Worm (Caenorhabditis elegans) whole organism, midembryonic: ENCODE results near the gene rpc-11.

Source experiments
- T22C8.4 ChIP-seq: fragments of 200-800 bp; sonication (Bioruptor generic); IDR thresholded peaks from 2 replicates; pipeline ENCODE4 v1.3.6; 2022; ENCODE audit warnings: missing genetic modification characterization, missing compliant biosample characterization
- cog-1 ChIP-seq: sonication (generic microtip); optimal IDR thresholded peaks from 2 replicates; lab custom pipeline; 2016; ENCODE audit warnings: missing genetic modification characterization, missing compliant biosample characterization
- flt-1 ChIP-seq: fragments of 200-800 bp; sonication (Bioruptor generic); IDR thresholded peaks from 2 replicates; pipeline ENCODE4 v1.3.6; 2022; ENCODE audit warnings: missing genetic modification characterization, missing compliant biosample characterization
- klf-2 ChIP-seq: fragments of 200-800 bp; sonication (Bioruptor generic); conservative IDR thresholded peaks from 2 replicates; pipeline ENCODE4 v1.3.6; 2022; ENCODE audit warnings: missing genetic modification reagents, missing genetic modification characterization, missing compliant biosample characterization
- med-1 ChIP-seq: sonication (generic microtip); optimal IDR thresholded peaks from 2 replicates; lab custom pipeline; 2017; ENCODE audit warnings: missing genetic modification characterization, mild to moderate bottlenecking, missing compliant biosample characterization, antibody characterized with exemption, missing genetic modification reagents; ENCODE audit not compliant: insufficient read depth
- ref-1 ChIP-seq: fragments of 200-800 bp; sonication (Bioruptor generic); conservative IDR thresholded peaks from 2 replicates; pipeline ENCODE4 v1.3.6; 2022; ENCODE audit warnings: missing genetic modification reagents, missing genetic modification characterization, missing compliant biosample characterization
- tab-1 ChIP-seq: fragments of 200-800 bp; sonication (Bioruptor generic); IDR thresholded peaks from 2 replicates; pipeline ENCODE4 v1.3.6; 2022; ENCODE audit warnings: missing genetic modification characterization, missing compliant biosample characterization
- ztf-23 ChIP-seq: fragments of 200-800 bp; sonication (Bioruptor generic); IDR thresholded peaks from 2 replicates; pipeline ENCODE4 v1.3.6; 2022; ENCODE audit warnings: missing genetic modification reagents, missing genetic modification characterization, missing compliant biosample characterization
- ztf-29 ChIP-seq: fragments of 200-800 bp; sonication (Bioruptor generic); IDR thresholded peaks from 2 replicates; pipeline ENCODE4 v1.3.6; 2022; ENCODE audit warnings: missing genetic modification reagents, missing genetic modification characterization, missing compliant biosample characterization

The rpc-11 gene

ce11 chrIV:1409941-1410340, at the start of gene rpc-11:
Gene rpc-11 (minus strand): TSS chrIV:1410041.
- no peak for TF ChIP-seq T22C8.4
- TF ChIP-seq klf-2 (GFP tag; lab: Robert Waterston, UW): no peak

- TF ChIP-seq klf-2 (GFP tag; lab: Robert Waterston, UW) (no peak), ztf-29 (no peak), flt-1 (GFP tag; lab: Robert Waterston, UW) (no peak), ztf-23 (GFP tag; lab: Robert Waterston, UW) (no peak)
These were observed 49.6 kb upstream of the rpc-11 start for ce11 chrIV:1459419-1459818.

ce11 chrIV:1458192-1458591, 48.4 kb upstream of the rpc-11 start:
- TF ChIP-seq ztf-29 (no peak), med-1 (GFP tag; lab: Kevin White, UChicago) (no peak), klf-2 (GFP tag; lab: Robert Waterston, UW) (no peak), ztf-23 (GFP tag; lab: Robert Waterston, UW) (no peak), tab-1 (GFP tag; lab: Robert Waterston, UW) (no peak), flt-1 (GFP tag; lab: Robert Waterston, UW) (no peak), T22C8.4 (no peak), cog-1 (no peak), ref-1 (no peak)

ce11 chrIV:1456775-1457174, 46.9 kb upstream of the rpc-11 start, which contains the start of gene nadk-1:
Gene nadk-1 (plus strand): TSS chrIV:1457075.
- TF ChIP-seq ztf-29: no peak

ce11 chrIV:1455006-1455405, 45.2 kb upstream of the rpc-11 start:
- no peak for TF ChIP-seq T22C8.4
- TF ChIP-seq med-1 (GFP tag; lab: Kevin White, UChicago): no peak
- no peak for TF ChIP-seq flt-1 (GFP tag; lab: Robert Waterston, UW)
- no peak for TF ChIP-seq ztf-29
- no peak for TF ChIP-seq tab-1 (GFP tag; lab: Robert Waterston, UW)
- no peak for TF ChIP-seq klf-2 (GFP tag; lab: Robert Waterston, UW)
- TF ChIP-seq ref-1: no peak
- TF ChIP-seq cog-1: no peak
- TF ChIP-seq ztf-23 (GFP tag; lab: Robert Waterston, UW): no peak

ce11 chrIV:1454194-1454593, 44.4 kb upstream of the rpc-11 start:
- no peak for TF ChIP-seq ztf-23 (GFP tag; lab: Robert Waterston, UW)
- no peak for TF ChIP-seq tab-1 (GFP tag; lab: Robert Waterston, UW)
- TF ChIP-seq flt-1 (GFP tag; lab: Robert Waterston, UW): no peak
- no peak for TF ChIP-seq med-1 (GFP tag; lab: Kevin White, UChicago)
- TF ChIP-seq klf-2 (GFP tag; lab: Robert Waterston, UW): no peak
- no peak for TF ChIP-seq cog-1
- no peak for TF ChIP-seq T22C8.4
- no peak for TF ChIP-seq ref-1

ce11 chrIV:1453451-1453850, 43.6 kb upstream of the rpc-11 start:
- TF ChIP-seq ztf-29: no peak
- no peak for TF ChIP-seq cog-1
- no peak for TF ChIP-seq flt-1 (GFP tag; lab: Robert Waterston, UW)
- TF ChIP-seq klf-2 (GFP tag; lab: Robert Waterston, UW): no peak
- no peak for TF ChIP-seq med-1 (GFP tag; lab: Kevin White, UChicago)
- no peak for TF ChIP-seq ref-1
- TF ChIP-seq T22C8.4: no peak
- TF ChIP-seq tab-1 (GFP tag; lab: Robert Waterston, UW): no peak
- TF ChIP-seq ztf-23 (GFP tag; lab: Robert Waterston, UW): no peak

- TF ChIP-seq ztf-23 (GFP tag; lab: Robert Waterston, UW): no peak
- no peak for TF ChIP-seq med-1 (GFP tag; lab: Kevin White, UChicago)
- TF ChIP-seq klf-2 (GFP tag; lab: Robert Waterston, UW): no peak
- TF ChIP-seq flt-1 (GFP tag; lab: Robert Waterston, UW): no peak
- TF ChIP-seq T22C8.4: no peak
- TF ChIP-seq cog-1: no peak
- no peak for TF ChIP-seq ztf-29
- TF ChIP-seq tab-1 (GFP tag; lab: Robert Waterston, UW): no peak
- TF ChIP-seq ref-1: no peak
These were observed 42.6 kb upstream of the rpc-11 start for ce11 chrIV:1452480-1452879.

- TF ChIP-seq med-1 (GFP tag; lab: Kevin White, UChicago) (no peak), ztf-29 (no peak), ref-1 (no peak), flt-1 (GFP tag; lab: Robert Waterston, UW) (no peak), cog-1 (no peak), tab-1 (GFP tag; lab: Robert Waterston, UW) (no peak)
These were observed 36.1 kb upstream of the rpc-11 start, which contains the start of gene clp-7 for ce11 chrIV:1445920-1446319. Gene clp-7 (minus strand): TSS chrIV:1445966.

ce11 chrIV:1443997-1444678, 34.3 kb upstream of the rpc-11 start:
- no peak for TF ChIP-seq ztf-23 (GFP tag; lab: Robert Waterston, UW)
- no peak for TF ChIP-seq med-1 (GFP tag; lab: Kevin White, UChicago)
- no peak for TF ChIP-seq cog-1
- TF ChIP-seq ztf-29: no peak
- TF ChIP-seq T22C8.4: peak; percentile 35; the same call in 1 of the 2 replicates
- no peak for TF ChIP-seq tab-1 (GFP tag; lab: Robert Waterston, UW)

ce11 chrIV:1443514-1443913, 33.7 kb upstream of the rpc-11 start:
- TF ChIP-seq T22C8.4 (peak; percentile 95), ztf-23 (GFP tag; lab: Robert Waterston, UW) (no peak)
